Worm (Caenorhabditis elegans) whole organism, young adult: ENCODE data around the gene mlcd-1.

Source experiments
- B0035.1 ChIP-seq: sonication (generic microtip); optimal IDR thresholded peaks from 2 replicates; lab custom pipeline; 2016; ENCODE audit warnings: missing genetic modification characterization, mild to moderate bottlenecking, missing compliant biosample characterization, missing genotype, missing genetic modification reagents
- B0261.1 ChIP-seq: sonication (generic microtip); optimal IDR thresholded peaks from 2 replicates; lab custom pipeline; 2016; ENCODE audit warnings: mild to moderate bottlenecking, missing genetic modification characterization, moderate library complexity, missing compliant biosample characterization
- B0336.3 ChIP-seq: fragments of 200-800 bp; sonication (Bioruptor generic); IDR thresholded peaks from 2 replicates; pipeline ENCODE4 v1.3.6; 2022; ENCODE audit warnings: missing genetic modification characterization, missing compliant biosample characterization
- D2030.7 ChIP-seq: fragments of 200-800 bp; sonication (Bioruptor generic); IDR thresholded peaks from 2 replicates; pipeline ENCODE4 v1.3.6; 2022; ENCODE audit warnings: missing genetic modification reagents, missing genetic modification characterization, missing compliant biosample characterization
- F10E7.11 ChIP-seq: sonication (generic microtip); optimal IDR thresholded peaks from 2 replicates; lab custom pipeline; 2017; ENCODE audit warnings: mild to moderate bottlenecking, missing genetic modification characterization, moderate library complexity, missing compliant biosample characterization
- F33H1.4 ChIP-seq: fragments of 200-800 bp; sonication (Bioruptor generic); IDR thresholded peaks from 2 replicates; pipeline ENCODE4 v1.3.6; 2022; ENCODE audit warnings: missing genetic modification reagents, missing genetic modification characterization, missing compliant biosample characterization
- F49E8.2 ChIP-seq: sonication (generic microtip); optimal IDR thresholded peaks from 3 replicates; lab custom pipeline; 2017; ENCODE audit warnings: missing genetic modification characterization, mild to moderate bottlenecking, missing compliant biosample characterization, antibody characterized with exemption, moderate library complexity; ENCODE audit not compliant: insufficient read depth
- F57C9.4 ChIP-seq: sonication (generic microtip); optimal IDR thresholded peaks from 2 replicates; lab custom pipeline; 2017; ENCODE audit warnings: mild to moderate bottlenecking, missing genetic modification characterization, missing compliant biosample characterization
- K12H6.12 ChIP-seq: fragments of 200-800 bp; sonication (Bioruptor generic); optimal IDR thresholded peaks from 2 replicates; lab custom pipeline; 2018; ENCODE audit warnings: mild to moderate bottlenecking, missing genetic modification characterization, missing compliant biosample characterization
- Y53G8AR.9 ChIP-seq: fragments of 200-800 bp; sonication (Bioruptor generic); conservative IDR thresholded peaks from 2 replicates; pipeline ENCODE4 v1.3.6; 2022; ENCODE audit warnings: missing genetic modification reagents, missing genetic modification characterization, missing compliant biosample characterization
- Y95B8A.8 ChIP-seq: fragments of 200-800 bp; sonication (Bioruptor generic); IDR thresholded peaks from 2 replicates; pipeline ENCODE4 v1.3.6; 2022; ENCODE audit warnings: missing genetic modification reagents, missing genetic modification characterization, missing compliant biosample characterization
- aptf-3 ChIP-seq: fragments of 200-800 bp; sonication (Bioruptor generic); IDR thresholded peaks from 2 replicates; pipeline ENCODE4 v1.3.6; 2022; ENCODE audit warnings: missing genetic modification characterization, missing compliant biosample characterization
- attf-3 ChIP-seq: fragments of 200-800 bp; sonication (Bioruptor generic); conservative IDR thresholded peaks from 2 replicates; pipeline ENCODE4 v1.3.6; 2022; ENCODE audit warnings: missing genetic modification reagents, missing genetic modification characterization, missing compliant biosample characterization
- attf-5 ChIP-seq: fragments of 200-800 bp; sonication (Bioruptor generic); optimal IDR thresholded peaks from 2 replicates; lab custom pipeline; 2018; ENCODE audit warnings: mild to moderate bottlenecking, missing genetic modification characterization, missing compliant biosample characterization
- ccch-3 ChIP-seq: fragments of 200-800 bp; sonication (Bioruptor generic); optimal IDR thresholded peaks from 2 replicates; lab custom pipeline; 2018; ENCODE audit warnings: mild to moderate bottlenecking, missing genetic modification characterization, missing compliant biosample characterization
- cebp-1 ChIP-seq, 2 experiments: fragments of 200-800 bp in 1 of 2; sonication (Bioruptor generic) in 1 of 2; sonication (generic microtip) in 1 of 2; IDR thresholded peaks in 1 of 2; optimal IDR thresholded peaks in 1 of 2; 2 replicates each; pipeline versions ENCODE4 v1.3.6 to Lab custom; 2017 to 2022; ENCODE audit warnings: missing compliant biosample characterization in 2 of 2, missing genetic modification characterization in 2 of 2, mild to moderate bottlenecking in 1 of 2, missing genetic modification reagents in 1 of 2, moderate library complexity in 1 of 2
- ceh-40 ChIP-seq: fragments of 200-800 bp; sonication (Bioruptor generic); IDR thresholded peaks from 2 replicates; pipeline ENCODE4 v1.3.6; 2022; ENCODE audit warnings: missing genetic modification characterization, missing compliant biosample characterization
- ceh-79 ChIP-seq: sonication (generic microtip); optimal IDR thresholded peaks from 2 replicates; lab custom pipeline; 2017; ENCODE audit warnings: mild to moderate bottlenecking, missing genetic modification characterization, missing compliant biosample characterization
- die-1 ChIP-seq: sonication (generic microtip); optimal IDR thresholded peaks from 2 replicates; lab custom pipeline; 2016; ENCODE audit warnings: missing genotype, mild to moderate bottlenecking, missing genetic modification characterization, missing compliant biosample characterization
- dox-1 ChIP-seq: fragments of 200-800 bp; sonication (Bioruptor generic); IDR thresholded peaks from 2 replicates; pipeline ENCODE4 v1.3.6; 2022; ENCODE audit warnings: missing genetic modification reagents, missing genetic modification characterization, missing compliant biosample characterization
- dpl-1 ChIP-seq: fragments of 150-350 bp; optimal IDR thresholded peaks from 2 replicates; lab custom pipeline; 2014; ENCODE audit warnings: missing biosample characterization, missing genetic modification reagents, missing genetic modification characterization
- egl-44 ChIP-seq: fragments of 200-800 bp; sonication (Bioruptor generic); IDR thresholded peaks from 2 replicates; pipeline ENCODE4 v1.3.6; 2022; ENCODE audit warnings: missing genetic modification reagents, missing genetic modification characterization, missing compliant biosample characterization
- egrh-3 ChIP-seq: fragments of 200-800 bp; sonication (Bioruptor generic); IDR thresholded peaks from 2 replicates; pipeline ENCODE4 v1.3.6; 2022; ENCODE audit warnings: missing genetic modification reagents, missing genetic modification characterization, missing compliant biosample characterization
- ekl-4 ChIP-seq: fragments of 200-800 bp; sonication (Bioruptor generic); IDR thresholded peaks from 2 replicates; pipeline ENCODE4 v1.3.6; 2022; ENCODE audit warnings: missing genetic modification reagents, missing genetic modification characterization, missing compliant biosample characterization
- gei-17 ChIP-seq: fragments of 200-800 bp; sonication (Bioruptor generic); optimal IDR thresholded peaks from 2 replicates; lab custom pipeline; 2018; ENCODE audit warnings: mild to moderate bottlenecking, missing genetic modification characterization, missing compliant biosample characterization
- hsf-1 ChIP-seq: fragments of 200-800 bp; sonication (Bioruptor generic); IDR thresholded peaks from 2 replicates; pipeline ENCODE4 v1.3.6; 2022; ENCODE audit warnings: missing genetic modification reagents, missing genetic modification characterization, missing compliant biosample characterization
- lin-40 ChIP-seq: sonication (generic microtip); optimal IDR thresholded peaks from 2 replicates; lab custom pipeline; 2016; ENCODE audit warnings: missing genetic modification characterization, mild to moderate bottlenecking, missing compliant biosample characterization, missing genotype, missing genetic modification reagents
- lin-54 ChIP-seq: fragments of 200-800 bp; sonication (Bioruptor generic); optimal IDR thresholded peaks from 2 replicates; lab custom pipeline; 2018; ENCODE audit warnings: mild to moderate bottlenecking, missing genetic modification characterization, missing compliant biosample characterization
- lir-1 ChIP-seq: fragments of 200-800 bp; sonication (Bioruptor generic); conservative IDR thresholded peaks from 2 replicates; pipeline ENCODE4 v1.3.6; 2022; ENCODE audit warnings: missing genetic modification reagents, missing genetic modification characterization, missing compliant biosample characterization
- madf-10 ChIP-seq: sonication (generic microtip); optimal IDR thresholded peaks from 2 replicates; lab custom pipeline; 2016; ENCODE audit warnings: mild to moderate bottlenecking, missing genetic modification characterization, missing compliant biosample characterization
- madf-6 ChIP-seq: fragments of 200-800 bp; sonication (Bioruptor generic); IDR thresholded peaks from 2 replicates; pipeline ENCODE4 v1.3.6; 2022; ENCODE audit warnings: missing genetic modification reagents, missing genetic modification characterization, missing compliant biosample characterization
- madf-8 ChIP-seq: fragments of 200-800 bp; sonication (Bioruptor generic); conservative IDR thresholded peaks from 2 replicates; pipeline ENCODE4 v1.3.6; 2022; ENCODE audit warnings: missing genetic modification reagents, missing genetic modification characterization, missing compliant biosample characterization
- mel-28 ChIP-seq: sonication (generic microtip); optimal IDR thresholded peaks from 2 replicates; lab custom pipeline; 2016; ENCODE audit warnings: borderline replicate concordance, mild to moderate bottlenecking, missing genetic modification characterization, missing compliant biosample characterization
- nfyb-1 ChIP-seq: fragments of 200-800 bp; sonication (Bioruptor generic); IDR thresholded peaks from 2 replicates; pipeline ENCODE4 v1.3.6; 2022; ENCODE audit warnings: missing genetic modification reagents, missing genetic modification characterization, missing compliant biosample characterization
- nhr-179 ChIP-seq: sonication (generic microtip); optimal IDR thresholded peaks from 2 replicates; lab custom pipeline; 2016; ENCODE audit warnings: mild to moderate bottlenecking, missing genetic modification characterization, missing compliant biosample characterization
- nhr-80 ChIP-seq: sonication (generic microtip); optimal IDR thresholded peaks from 2 replicates; lab custom pipeline; 2016; ENCODE audit warnings: missing genetic modification characterization, missing compliant biosample characterization
- nhr-90 ChIP-seq: sonication (generic microtip); optimal IDR thresholded peaks from 2 replicates; lab custom pipeline; 2016; ENCODE audit warnings: missing genotype, mild to moderate bottlenecking, missing genetic modification characterization, missing compliant biosample characterization
- pha-4 ChIP-seq: fragments of 150-350 bp; sonication (generic microtip); optimal IDR thresholded peaks from 2 replicates; lab custom pipeline; 2014; ENCODE audit warnings: missing biosample characterization, missing genetic modification reagents, missing genetic modification characterization
- sdz-38 ChIP-seq: sonication (generic microtip); optimal IDR thresholded peaks from 2 replicates; lab custom pipeline; 2016; ENCODE audit warnings: missing genotype, missing genetic modification characterization, missing compliant biosample characterization
- sptf-2 ChIP-seq: fragments of 200-800 bp; sonication (Bioruptor generic); optimal IDR thresholded peaks from 2 replicates; lab custom pipeline; 2018; ENCODE audit warnings: mild to moderate bottlenecking, missing genetic modification characterization, missing compliant biosample characterization
- tbx-9 ChIP-seq: sonication (generic microtip); optimal IDR thresholded peaks from 2 replicates; lab custom pipeline; 2016; ENCODE audit warnings: borderline replicate concordance, missing genetic modification characterization, inconsistent platforms, missing compliant biosample characterization
- unc-62 ChIP-seq: fragments of 150-350 bp; optimal IDR thresholded peaks from 2 replicates; lab custom pipeline; 2014; ENCODE audit warnings: missing biosample characterization, missing genetic modification reagents, missing genetic modification characterization
- zim-3 ChIP-seq: sonication (generic microtip); optimal IDR thresholded peaks from 2 replicates; lab custom pipeline; 2017; ENCODE audit warnings: mild to moderate bottlenecking, missing genetic modification characterization, moderate library complexity, missing compliant biosample characterization
- ztf-18 ChIP-seq: sonication (generic microtip); optimal IDR thresholded peaks from 2 replicates; lab custom pipeline; 2016; ENCODE audit warnings: missing genotype, mild to moderate bottlenecking, missing genetic modification characterization, missing compliant biosample characterization
- ztf-25 ChIP-seq: fragments of 200-800 bp; sonication (Bioruptor generic); IDR thresholded peaks from 2 replicates; pipeline ENCODE4 v1.3.6; 2022; ENCODE audit warnings: missing genetic modification reagents, missing genetic modification characterization, missing compliant biosample characterization

The mlcd-1 gene

ce11 chrIII:4553316-4553715 lies 14.6 kb downstream of the mlcd-1 start, which contains the start of gene imph-1:
imph-1 (plus strand) TSS chrIII:4553616.
- TF ChIP-seq Y95B8A.8: no peak
- TF ChIP-seq ceh-40 (GFP tag; lab: Robert Waterston, UW): no peak
- TF ChIP-seq dpl-1: no peak
- TF ChIP-seq tbx-9 (tag; lab: Kevin White, UChicago): no peak
- no peak for TF ChIP-seq sdz-38 (tag; lab: Kevin White, UChicago)
- no peak for TF ChIP-seq ceh-79 (tag; lab: Kevin White, UChicago)
- no peak for TF ChIP-seq B0035.1 (tag; lab: Kevin White, UChicago)

- TF ChIP-seq F10E7.11 (tag; lab: Kevin White, UChicago) (no peak), F57C9.4 (tag; lab: Kevin White, UChicago) (no peak), madf-6 (GFP tag; lab: Robert Waterston, UW) (0 out of 2 replicates have a peak, but pooled peaks have one; percentile 23), mel-28 (tag; lab: Kevin White, UChicago) (no peak), Y95B8A.8 (no peak), hsf-1 (GFP tag; lab: Robert Waterston, UW) (no peak), nhr-80 (tag; lab: Kevin White, UChicago) (peak; percentile 40), madf-8 (GFP tag; lab: Robert Waterston, UW) (no peak)
- TF ChIP-seq, all 124 proteins: peak for 2
These were observed 15.1 kb downstream of the mlcd-1 start for ce11 chrIII:4552872-4553271.

- peak; percentile 87 for TF ChIP-seq dox-1
- no peak for TF ChIP-seq dpl-1
- TF ChIP-seq madf-6 (GFP tag; lab: Robert Waterston, UW): no peak
- no peak for TF ChIP-seq egl-44 (GFP tag; lab: Robert Waterston, UW)
- peak; percentile 79 for TF ChIP-seq K12H6.12
- TF ChIP-seq die-1 (tag; lab: Kevin White, UChicago): peak; percentile 6
- TF ChIP-seq nhr-80 (tag; lab: Kevin White, UChicago): peak; percentile 98
- no peak for TF ChIP-seq D2030.7 (GFP tag; lab: Robert Waterston, UW)
- TF ChIP-seq egrh-3 (GFP tag; lab: Robert Waterston, UW): peak; percentile 56
- TF ChIP-seq ccch-3: no peak
- peak; percentile 43 for TF ChIP-seq madf-10 (tag; lab: Kevin White, UChicago)
- peak; percentile 59 for TF ChIP-seq lin-40 (tag; lab: Kevin White, UChicago)
- no peak for TF ChIP-seq B0261.1 (tag; lab: Kevin White, UChicago)
- no peak for TF ChIP-seq F49E8.2 (tag; lab: Kevin White, UChicago)
- peak; percentile 40 for TF ChIP-seq lin-54 (GFP tag; lab: Kevin White, UChicago)
- no peak for TF ChIP-seq F33H1.4 (GFP tag; lab: Robert Waterston, UW)
- peak; percentile 45; the same call in 1 of the 2 replicates for TF ChIP-seq B0336.3 (GFP tag; lab: Robert Waterston, UW)
- TF ChIP-seq ztf-25: no peak
- TF ChIP-seq ekl-4 (GFP tag; lab: Robert Waterston, UW): 0 out of 2 replicates have a peak, but pooled peaks have one; percentile 30
- no peak for TF ChIP-seq zim-3 (tag; lab: Kevin White, UChicago)
- peak; percentile 45 for TF ChIP-seq nhr-90 (tag; lab: Kevin White, UChicago)
- TF ChIP-seq pha-4: no peak
- TF ChIP-seq gei-17 (GFP tag; lab: Kevin White, UChicago): no peak
- no peak for TF ChIP-seq aptf-3 (GFP tag; lab: Robert Waterston, UW)
- no peak for TF ChIP-seq sptf-2 (GFP tag; lab: Kevin White, UChicago)
- TF ChIP-seq lir-1 (GFP tag; lab: Robert Waterston, UW): no peak
- peak; percentile 42; the same call in 1 of the 2 replicates for TF ChIP-seq cebp-1 (GFP tag; IDR thresholded peaks at IDR 0.05; lab: Robert Waterston, UW)
- TF ChIP-seq cebp-1 (tag; optimal IDR thresholded peaks at IDR 0.05; lab: Kevin White, UChicago): peak; percentile 73
- no peak for TF ChIP-seq unc-62 (GFP tag; lab: Kevin White, UChicago)
- peak; percentile 90 for TF ChIP-seq attf-5 (GFP tag; lab: Kevin White, UChicago)
- TF ChIP-seq Y53G8AR.9 (GFP tag; lab: Robert Waterston, UW): no peak
- no peak for TF ChIP-seq nhr-179
- TF ChIP-seq nfyb-1 (GFP tag; lab: Robert Waterston, UW): peak; percentile 72
- TF ChIP-seq attf-3 (GFP tag; lab: Robert Waterston, UW): 0 out of 2 replicates have a peak, but pooled peaks have one; percentile 9
- TF ChIP-seq ztf-18 (tag; lab: Kevin White, UChicago): peak; percentile 47
These were observed 16.0 kb downstream of the mlcd-1 start for ce11 chrIII:4551963-4552362.
